Fruit fly (Drosophila melanogaster) whole organism, embryonic: ENCODE data around the gene ple.

Experiments used
- Ada2b ChIP-seq: fragments of 200-800 bp; sonication (Bioruptor generic); IDR thresholded peaks from 2 replicates; pipeline ENCODE4 v1.3.6; 2022; ENCODE audit warnings: missing biosample characterization, missing genetic modification characterization
- Blimp-1 ChIP-seq: fragments of 200-800 bp; sonication (Bioruptor generic); optimal IDR thresholded peaks from 3 replicates; lab custom pipeline; 2018; ENCODE audit warnings: missing biosample characterization, missing genetic modification characterization, mild to moderate bottlenecking, moderate library complexity, missing genetic modification reagents
- CG11560 ChIP-seq: fragments of 200-800 bp; sonication (Bioruptor generic); IDR thresholded peaks from 3 replicates; pipeline ENCODE4 v1.3.6; 2022; ENCODE audit warnings: missing biosample characterization, missing genetic modification characterization
- CG12071 ChIP-seq: fragments of 200-800 bp; sonication (Bioruptor generic); optimal IDR thresholded peaks from 3 replicates; lab custom pipeline; 2018; ENCODE audit warnings: missing biosample characterization, mild to moderate bottlenecking, missing genetic modification characterization
- CG15269 ChIP-seq: fragments of 200-800 bp; sonication (Bioruptor generic); optimal IDR thresholded peaks from 2 replicates; lab custom pipeline; 2018; ENCODE audit warnings: missing biosample characterization, mild to moderate bottlenecking, missing genetic modification characterization, moderate library complexity
- CG17361 ChIP-seq: fragments of 200-800 bp; sonication (Bioruptor generic); IDR thresholded peaks from 3 replicates; pipeline ENCODE4 v1.3.6; 2022; ENCODE audit warnings: missing biosample characterization, missing genetic modification characterization
- CG1832 ChIP-seq: fragments of 200-800 bp; sonication (Bioruptor generic); optimal IDR thresholded peaks from 2 replicates; lab custom pipeline; 2017; ENCODE audit warnings: missing biosample characterization, mild to moderate bottlenecking, missing genetic modification characterization, inconsistent platforms
- CG18619 ChIP-seq: fragments of 200-800 bp; sonication (Bioruptor generic); optimal IDR thresholded peaks from 3 replicates; lab custom pipeline; 2017; ENCODE audit warnings: missing biosample characterization, mild to moderate bottlenecking, missing genetic modification characterization
- CG31365 ChIP-seq: fragments of 200-800 bp; sonication (Bioruptor generic); optimal IDR thresholded peaks from 2 replicates; lab custom pipeline; 2018; ENCODE audit warnings: missing biosample characterization, mild to moderate bottlenecking, missing genetic modification characterization
- CG43689 ChIP-seq: fragments of 200-800 bp; sonication (Bioruptor generic); IDR thresholded peaks from 2 replicates; pipeline ENCODE4 v1.3.6; 2022; ENCODE audit warnings: missing biosample characterization, missing genetic modification characterization
- CG4404 ChIP-seq: fragments of 200-800 bp; sonication (Bioruptor generic); IDR thresholded peaks from 2 replicates; pipeline ENCODE4 v1.3.6; 2022; ENCODE audit warnings: missing biosample characterization, missing genetic modification characterization
- CG4617 ChIP-seq: fragments of 200-800 bp; sonication (Bioruptor generic); optimal IDR thresholded peaks from 3 replicates; lab custom pipeline; 2016; ENCODE audit warnings: missing biosample characterization, missing genetic modification characterization, borderline replicate concordance
- CG4854 ChIP-seq: fragments of 200-800 bp; sonication (Bioruptor generic); optimal IDR thresholded peaks from 2 replicates; lab custom pipeline; 2016; ENCODE audit warnings: missing biosample characterization, missing genetic modification characterization, inconsistent platforms
- CG6254 ChIP-seq: fragments of 200-800 bp; sonication (Bioruptor generic); optimal IDR thresholded peaks from 3 replicates; lab custom pipeline; 2017; ENCODE audit warnings: mild to moderate bottlenecking, missing biosample characterization, missing genetic modification reagents, missing genetic modification characterization
- CG7928 ChIP-seq: fragments of 200-800 bp; sonication (Bioruptor generic); optimal IDR thresholded peaks from 2 replicates; lab custom pipeline; 2017; ENCODE audit warnings: missing biosample characterization, mild to moderate bottlenecking, missing genetic modification characterization
- CG9215 ChIP-seq: fragments of 200-800 bp; sonication (Bioruptor generic); IDR thresholded peaks from 2 replicates; pipeline ENCODE4 v1.3.6; 2022; ENCODE audit warnings: missing biosample characterization, missing genetic modification characterization
- Dad ChIP-seq: fragments of 200-800 bp; sonication (Bioruptor generic); optimal IDR thresholded peaks from 3 replicates; lab custom pipeline; 2016; ENCODE audit warnings: missing biosample characterization, missing genetic modification characterization
- Gug ChIP-seq: fragments of 200-800 bp; sonication (Bioruptor generic); IDR thresholded peaks from 4 replicates; pipeline ENCODE4 v1.3.6; 2022; ENCODE audit warnings: missing biosample characterization, missing genetic modification characterization
- HmgD ChIP-seq: fragments of 200-800 bp; sonication (Bioruptor generic); optimal IDR thresholded peaks from 3 replicates; lab custom pipeline; 2016; ENCODE audit warnings: missing biosample characterization, missing genetic modification characterization
- Hr3 ChIP-seq: fragments of 200-800 bp; sonication (Bioruptor generic); optimal IDR thresholded peaks from 3 replicates; lab custom pipeline; 2016; ENCODE audit warnings: missing biosample characterization, missing genetic modification characterization
- Hr78 ChIP-seq, 2 experiments: fragments of 200-800 bp in 1 of 2; fragments of >200 bp in 1 of 2; sonication (Bioruptor generic) in 1 of 2; optimal IDR thresholded peaks; 2 replicates each; lab custom pipeline; 2017 to 2019; ENCODE audit warnings: missing biosample characterization in 2 of 2, missing genetic modification characterization in 2 of 2, mild to moderate bottlenecking in 1 of 2, moderate library complexity in 1 of 2
- NFAT ChIP-seq: fragments of 200-800 bp; sonication (Bioruptor generic); IDR thresholded peaks from 2 replicates; pipeline ENCODE4 v1.3.6; 2022; ENCODE audit warnings: missing biosample characterization, missing genetic modification characterization
- Neu2 ChIP-seq: fragments of 200-800 bp; sonication (Bioruptor generic); optimal IDR thresholded peaks from 3 replicates; lab custom pipeline; 2016; ENCODE audit warnings: missing biosample characterization, missing genetic modification characterization, borderline replicate concordance
- PHDP ChIP-seq: fragments of 200-800 bp; sonication (Bioruptor generic); optimal IDR thresholded peaks from 3 replicates; lab custom pipeline; 2018; ENCODE audit warnings: missing biosample characterization, mild to moderate bottlenecking, missing genetic modification characterization, moderate library complexity
- Sox102F ChIP-seq: fragments of 200-800 bp; sonication (Bioruptor generic); optimal IDR thresholded peaks from 2 replicates; lab custom pipeline; 2018; ENCODE audit warnings: missing biosample characterization, mild to moderate bottlenecking, missing genetic modification characterization, moderate library complexity
- Taf1 ChIP-seq: fragments of 200-800 bp; sonication (Bioruptor generic); IDR thresholded peaks from 2 replicates; pipeline ENCODE4 v1.3.6; 2022; ENCODE audit warnings: missing biosample characterization, missing genetic modification characterization
- abd-A ChIP-seq: fragments of 200-800 bp; sonication (Bioruptor generic); optimal IDR thresholded peaks from 3 replicates; lab custom pipeline; 2019; ENCODE audit warnings: missing biosample characterization, mild to moderate bottlenecking, missing genetic modification characterization, moderate library complexity
- al ChIP-seq: fragments of 200-800 bp; sonication (Bioruptor generic); IDR thresholded peaks from 2 replicates; pipeline ENCODE4 v1.3.6; 2022; ENCODE audit warnings: missing biosample characterization, missing genetic modification characterization
- bab2 ChIP-seq: fragments of 200-800 bp; sonication (Bioruptor generic); optimal IDR thresholded peaks from 2 replicates; lab custom pipeline; 2016; ENCODE audit warnings: missing biosample characterization, missing genetic modification characterization
- chif ChIP-seq, 2 experiments: fragments of 200-800 bp; sonication (Bioruptor generic); optimal IDR thresholded peaks; 3 replicates each; lab custom pipeline; 2016; ENCODE audit warnings: missing biosample characterization in 2 of 2, missing genetic modification characterization in 2 of 2
- crol ChIP-seq: fragments of 200-800 bp; sonication (Bioruptor generic); IDR thresholded peaks from 2 replicates; pipeline ENCODE4 v1.3.6; 2022; ENCODE audit warnings: missing biosample characterization, missing genetic modification characterization
- danr ChIP-seq: fragments of 200-800 bp; sonication (Bioruptor generic); IDR thresholded peaks from 2 replicates; pipeline ENCODE4 v1.3.6; 2022; ENCODE audit warnings: missing biosample characterization, missing genetic modification characterization
- dati ChIP-seq: fragments of 200-800 bp; sonication (Bioruptor generic); IDR thresholded peaks from 2 replicates; pipeline ENCODE4 v1.3.6; 2022; ENCODE audit warnings: missing biosample characterization, missing genetic modification characterization
- eyg ChIP-seq: fragments of 200-800 bp; sonication (Bioruptor generic); optimal IDR thresholded peaks from 3 replicates; lab custom pipeline; 2016; ENCODE audit warnings: missing biosample characterization, missing genetic modification characterization
- gcm ChIP-seq: fragments of 200-800 bp; sonication (Bioruptor generic); optimal IDR thresholded peaks from 2 replicates; lab custom pipeline; 2019; ENCODE audit warnings: missing biosample characterization, mild to moderate bottlenecking, missing genetic modification characterization, moderate library complexity
- grn ChIP-seq: fragments of 200-800 bp; sonication (Bioruptor generic); optimal IDR thresholded peaks from 3 replicates; lab custom pipeline; 2017; ENCODE audit warnings: missing biosample characterization, missing genetic modification characterization
- h ChIP-seq: fragments of >200 bp; optimal IDR thresholded peaks from 2 replicates; lab custom pipeline; 2017
- inv ChIP-seq: fragments of 200-800 bp; sonication (Bioruptor generic); IDR thresholded peaks from 2 replicates; pipeline ENCODE4 v1.3.6; 2022; ENCODE audit warnings: missing biosample characterization, missing genetic modification characterization; ENCODE audit not compliant: partially characterized antibody
- klu ChIP-seq: fragments of 200-800 bp; sonication (Bioruptor generic); IDR thresholded peaks from 2 replicates; pipeline ENCODE4 v1.3.6; 2022; ENCODE audit warnings: missing biosample characterization, missing genetic modification characterization
- mirr ChIP-seq: fragments of 200-800 bp; sonication (Bioruptor generic); optimal IDR thresholded peaks from 3 replicates; lab custom pipeline; 2018; ENCODE audit warnings: missing biosample characterization, mild to moderate bottlenecking, missing genetic modification characterization
- otp ChIP-seq: fragments of 200-800 bp; sonication (Bioruptor generic); IDR thresholded peaks from 3 replicates; pipeline ENCODE4, ENCODE4 v1.3.6; 2022; ENCODE audit warnings: missing biosample characterization, missing genetic modification characterization
- pan ChIP-seq, 4 experiments: fragments of >200 bp in 3 of 4; fragments of 200-800 bp in 1 of 4; sonication (Bioruptor generic) in 1 of 4; optimal IDR thresholded peaks in 3 of 4; IDR thresholded peaks in 1 of 4; 2 replicates each; pipeline versions ENCODE4 v1.3.6 to Lab custom; 2017 to 2022; ENCODE audit warnings: missing biosample characterization in 2 of 4, missing genetic modification characterization in 2 of 4, mixed read lengths in 1 of 4
- peb ChIP-seq: fragments of 200-800 bp; sonication (Bioruptor generic); IDR thresholded peaks from 2 replicates; pipeline ENCODE4 v1.3.6; 2022; ENCODE audit warnings: missing biosample characterization, missing genetic modification characterization
- pita ChIP-seq: fragments of 200-800 bp; sonication (Bioruptor generic); optimal IDR thresholded peaks from 2 replicates; lab custom pipeline; 2017; ENCODE audit warnings: missing biosample characterization, mild to moderate bottlenecking, missing genetic modification characterization
- salm ChIP-seq: fragments of 200-800 bp; sonication (Bioruptor generic); optimal IDR thresholded peaks from 2 replicates; lab custom pipeline; 2018; ENCODE audit warnings: missing biosample characterization, mild to moderate bottlenecking, missing genetic modification characterization
- schlank ChIP-seq: fragments of 200-800 bp; sonication (Bioruptor generic); optimal IDR thresholded peaks from 2 replicates; lab custom pipeline; 2018; ENCODE audit warnings: missing biosample characterization, mild to moderate bottlenecking, missing genetic modification characterization
- so ChIP-seq: fragments of 200-800 bp; sonication (Bioruptor generic); IDR thresholded peaks from 3 replicates; pipeline ENCODE4 v1.3.6; 2022; ENCODE audit warnings: missing biosample characterization, missing genetic modification characterization
- trh ChIP-seq: fragments of 200-800 bp; sonication (Bioruptor generic); optimal IDR thresholded peaks from 2 replicates; lab custom pipeline; 2016; ENCODE audit warnings: missing biosample characterization, missing genetic modification characterization
- vfl ChIP-seq: fragments of 200-800 bp; sonication (Bioruptor generic); optimal IDR thresholded peaks from 2 replicates; lab custom pipeline; 2016; ENCODE audit warnings: missing biosample characterization, missing genetic modification characterization
- vvl ChIP-seq: fragments of 200-800 bp; sonication (Bioruptor generic); IDR thresholded peaks from 2 replicates; pipeline ENCODE4 v1.3.6; 2022; ENCODE audit warnings: missing biosample characterization, missing genetic modification characterization
- wor ChIP-seq: fragments of 200-800 bp; sonication (Bioruptor generic); IDR thresholded peaks from 2 replicates; pipeline ENCODE4 v1.3.6; 2022; ENCODE audit warnings: missing biosample characterization, missing genetic modification characterization
- yki ChIP-seq: fragments of >200 bp; optimal IDR thresholded peaks from 3 replicates; lab custom pipeline; 2018

ple gene

dm6 chr3L:6705865-6706264 lies 13.5 kb downstream of the ple start (continued):
- TF ChIP-seq CG1832 (GFP tag; lab: Kevin White, UChicago) (no peak), CG11560 (tag; lab: Robert Waterston, UW) (no peak), so (GFP tag; lab: Robert Waterston, UW) (no peak), pita (GFP tag; lab: Kevin White, UChicago) (no peak), trh (GFP tag; lab: Kevin White, UChicago) (peak; percentile 47), crol (no peak), bab2 (GFP tag; lab: Kevin White, UChicago) (peak; percentile 51), otp (GFP tag; lab: Robert Waterston, UW) (0 out of 3 replicates have a peak, but pooled peaks have one; percentile 37), CG9215 (GFP tag; lab: Robert Waterston, UW) (no peak), grn (no peak), CG4854 (GFP tag; lab: Kevin White, UChicago) (no peak), Blimp-1 (GFP tag; lab: Kevin White, UChicago) (peak; percentile 74), salm (tag; lab: Kevin White, UChicago) (peak; percentile 45), vvl (peak; percentile 71), Neu2 (GFP tag; lab: Kevin White, UChicago) (no peak), Ada2b (peak; percentile 58), h (no peak), chif (GFP tag; optimal IDR thresholded peaks at IDR 0.05; lab: Kevin White, UChicago) (peak in 1 of 2 experiments; percentile 31), yki (lab: Kevin White, UChicago) (no peak), danr (GFP tag; lab: Robert Waterston, UW) (peak; percentile 42; the same call in 1 of the 2 replicates), CG31365 (tag; lab: Kevin White, UChicago) (no peak), eyg (GFP tag; lab: Kevin White, UChicago) (no peak), CG12071 (GFP tag; lab: Kevin White, UChicago) (peak; percentile 60), abd-A (tag; lab: Kevin White, UChicago) (peak; percentile 24), peb (GFP tag; lab: Robert Waterston, UW) (no peak), CG17361 (peak; percentile 69), wor (GFP tag; lab: Robert Waterston, UW) (no peak), schlank (tag; lab: Kevin White, UChicago) (no peak), Sox102F (GFP tag; lab: Kevin White, UChicago) (peak; percentile 85), CG43689 (GFP tag; lab: Robert Waterston, UW) (no peak; the same call in 1 of the 2 replicates), CG4404 (GFP tag; lab: Robert Waterston, UW) (no peak), CG15269 (tag; lab: Kevin White, UChicago) (peak; percentile 81), CG18619 (peak; percentile 37), PHDP (tag; lab: Kevin White, UChicago) (peak; percentile 75), vfl (no peak), CG7928 (GFP tag; lab: Kevin White, UChicago) (no peak), CG4617 (no peak), klu (GFP tag; lab: Robert Waterston, UW) (no peak), mirr (peak; percentile 16), dati (GFP tag; lab: Robert Waterston, UW) (no peak), Hr3 (peak; percentile 64), CG6254 (GFP tag; lab: Kevin White, UChicago) (peak; percentile 30), pan (optimal IDR thresholded peaks at IDR 0.05; lab: Kevin White, UChicago) (no peak), pan (GFP tag; optimal IDR thresholded peaks at IDR 0.05 in 1 of 2, IDR thresholded peaks at IDR 0.05 in 1 of 2) (peak in 1 of 2 experiments; percentile 71), Taf1 (GFP tag; lab: Robert Waterston, UW) (no peak), al (GFP tag; lab: Robert Waterston, UW) (no peak), Gug (GFP tag; lab: Robert Waterston, UW) (no peak), Dad (GFP tag; lab: Kevin White, UChicago) (peak; percentile 31), Hr78 (GFP tag; optimal IDR thresholded peaks at IDR 0.05; lab: Kevin White, UChicago) (peak in 1 of 2 experiments; percentile 64), NFAT (peak; percentile 32; the same call in 1 of the 2 replicates), inv (GFP tag; lab: Robert Waterston, UW) (no peak), HmgD (GFP tag; lab: Kevin White, UChicago) (no peak), gcm (GFP tag; lab: Kevin White, UChicago) (peak; percentile 55)
